Fruit fly (Drosophila melanogaster): ENCODE measurements around the gene CG11504.

CG11504 gene

DNA sequence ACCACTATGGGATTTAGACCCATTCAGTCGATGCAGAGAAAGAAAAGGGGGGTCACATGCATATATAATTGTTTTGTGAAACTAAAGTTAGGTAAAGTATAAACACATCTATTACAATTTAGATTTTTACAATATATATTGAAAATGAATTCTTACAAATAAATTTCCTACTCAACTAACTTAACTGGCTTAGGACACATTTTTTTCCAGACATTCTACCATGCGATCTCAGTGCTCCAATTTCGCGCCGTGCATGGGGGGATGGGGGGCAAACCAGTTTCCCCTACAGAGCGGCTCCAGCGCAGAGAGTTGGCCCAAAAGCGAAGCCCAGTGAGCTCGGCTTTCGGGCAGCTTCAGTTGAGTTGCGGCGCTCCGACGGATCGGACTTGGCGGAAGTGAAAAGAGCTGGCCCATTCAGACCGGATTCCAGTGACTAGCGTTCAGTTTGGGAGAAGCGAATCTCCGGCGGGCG is 14.6 kb upstream of the CG11504 start, which contains the start of gene CG7896 (continued):
- TF ChIP-seq CG15514 (GFP tag; optimal IDR thresholded peaks at IDR 0.05) (peak; percentile 48), Hey (tag; optimal IDR thresholded peaks at IDR 0.05) (no peak), CG10366 (GFP tag; IDR thresholded peaks at IDR 0.05) (peak; percentile 73), CG10979 (tag; optimal IDR thresholded peaks at IDR 0.05) (peak; percentile 71), shn (GFP tag; optimal IDR thresholded peaks at IDR 0.05) (no peak), Sry-δ (GFP tag; optimal IDR thresholded peaks at IDR 0.05) (no peak), lbe (GFP tag; optimal IDR thresholded peaks at IDR 0.05) (peak; percentile 87), lmd (GFP tag; IDR thresholded peaks at IDR 0.05) (peak; percentile 87), CG12236 (GFP tag; optimal IDR thresholded peaks at IDR 0.05) (no peak), CG31388 (GFP tag; optimal IDR thresholded peaks at IDR 0.05) (no peak), sd (tag; optimal IDR thresholded peaks at IDR 0.05) (peak; percentile 19), Xbp1 (GFP tag; optimal IDR thresholded peaks at IDR 0.05) (peak; percentile 64), Stat92E (GFP tag; optimal IDR thresholded peaks at IDR 0.05) (peak in 1 of 3 experiments; percentile 13), nom (GFP tag; optimal IDR thresholded peaks at IDR 0.05) (peak; percentile 64), da (GFP tag; optimal IDR thresholded peaks at IDR 0.05) (no peak), psq (GFP tag; optimal IDR thresholded peaks at IDR 0.05) (peak; percentile 4), Hr78 (GFP tag; optimal IDR thresholded peaks at IDR 0.05) (peak in 1 of 2 experiments; percentile 62), h (optimal IDR thresholded peaks at IDR 0.05) (no peak), Sry-β (GFP tag; optimal IDR thresholded peaks at IDR 0.05) (no peak), CG3407 (GFP tag; optimal IDR thresholded peaks at IDR 0.05) (peak; percentile 37), CG6689 (GFP tag; IDR thresholded peaks at IDR 0.05) (peak; percentile 76), twi (tag; optimal IDR thresholded peaks at IDR 0.05) (peak; percentile 33), Ada2b (GFP tag; IDR thresholded peaks at IDR 0.05) (peak; percentile 76), CG8944 (GFP tag; optimal IDR thresholded peaks at IDR 0.05) (no peak), br (optimal IDR thresholded peaks at IDR 0.05) (no peak), Hr51 (GFP tag; optimal IDR thresholded peaks at IDR 0.05) (peak in 1 of 2 experiments; percentile 73), CG18764 (GFP tag; optimal IDR thresholded peaks at IDR 0.05) (no peak), Meics (GFP tag; optimal IDR thresholded peaks at IDR 0.05) (peak; percentile 69), knrl (GFP tag; IDR thresholded peaks at IDR 0.05; ENCODE audit: partially characterized antibody) (no peak), trem (tag; optimal IDR thresholded peaks at IDR 0.05) (peak; percentile 28), tup (GFP tag; optimal IDR thresholded peaks at IDR 0.05) (no peak), CG4707 (GFP tag; optimal IDR thresholded peaks at IDR 0.05) (no peak), tgo (GFP tag; IDR thresholded peaks at IDR 0.05) (peak; percentile 88), Hsf (GFP tag; optimal IDR thresholded peaks at IDR 0.05) (peak; percentile 33), Dp (GFP tag; optimal IDR thresholded peaks at IDR 0.05) (no peak), CG34224 (GFP tag; IDR thresholded peaks at IDR 0.05; ENCODE audit: partially characterized antibody) (no peak), yki (optimal IDR thresholded peaks at IDR 0.05) (no peak), CG4360 (GFP tag; IDR thresholded peaks at IDR 0.05) (no peak), CG31224 (GFP tag; IDR thresholded peaks at IDR 0.05) (peak; percentile 72), insv (GFP tag; optimal IDR thresholded peaks at IDR 0.05) (no peak), corto (GFP tag; optimal IDR thresholded peaks at IDR 0.05) (peak; percentile 91), Jarid2 (GFP tag; optimal IDR thresholded peaks at IDR 0.05) (peak; percentile 53), ase (GFP tag; IDR thresholded peaks at IDR 0.05) (peak; percentile 53; the same call in 1 of the 3 replicates), CG30431 (GFP tag; optimal IDR thresholded peaks at IDR 0.05) (peak; percentile 20), bowl (GFP tag; IDR thresholded peaks at IDR 0.05) (no peak), Usf (GFP tag; optimal IDR thresholded peaks at IDR 0.05) (peak; percentile 41), Rx (GFP tag; IDR thresholded peaks at IDR 0.05) (peak; percentile 54; the same call in 1 of the 2 replicates), seq (GFP tag; IDR thresholded peaks at IDR 0.05) (peak; percentile 75), Hmx (GFP tag; optimal IDR thresholded peaks at IDR 0.05) (no peak), CG5245 (GFP tag; optimal IDR thresholded peaks at IDR 0.05) (peak; percentile 40), CG1602 (GFP tag; optimal IDR thresholded peaks at IDR 0.05) (peak; percentile 63)
